Worm (Caenorhabditis elegans) whole organism, early embryonic: ENCODE data around the gene srxa-18.

ENCODE experiments used
- B0310.2 ChIP-seq: sonication (generic microtip); optimal IDR thresholded peaks from 2 replicates; lab custom pipeline; 2016; ENCODE audit warnings: mild to moderate bottlenecking, missing genetic modification characterization, missing compliant biosample characterization
- F13C5.2 ChIP-seq: sonication (generic microtip); optimal IDR thresholded peaks from 2 replicates; lab custom pipeline; 2017; ENCODE audit warnings: mild to moderate bottlenecking, missing genetic modification characterization, inconsistent platforms, missing compliant biosample characterization
- aly-1 ChIP-seq: sonication (generic microtip); optimal IDR thresholded peaks from 2 replicates; lab custom pipeline; 2016; ENCODE audit warnings: missing genetic modification characterization, missing compliant biosample characterization
- ama-1 ChIP-seq: fragments of 150-350 bp; optimal IDR thresholded peaks from 2 replicates; lab custom pipeline; 2014
- ceh-13 ChIP-seq: fragments of 200-800 bp; sonication (Bioruptor generic); optimal IDR thresholded peaks from 2 replicates; lab custom pipeline; 2018; ENCODE audit warnings: mild to moderate bottlenecking, missing genetic modification characterization, missing compliant biosample characterization
- ceh-36 ChIP-seq: sonication (generic microtip); optimal IDR thresholded peaks from 2 replicates; lab custom pipeline; 2016; ENCODE audit warnings: missing genetic modification characterization, inconsistent platforms, missing compliant biosample characterization
- ets-7 ChIP-seq: sonication (generic microtip); optimal IDR thresholded peaks from 2 replicates; lab custom pipeline; 2016; ENCODE audit warnings: missing genotype, missing genetic modification characterization, missing compliant biosample characterization
- flt-1 ChIP-seq: fragments of 200-800 bp; sonication (Bioruptor generic); IDR thresholded peaks from 2 replicates; pipeline ENCODE4 v1.3.6; 2022; ENCODE audit warnings: missing genetic modification characterization, missing compliant biosample characterization
- hmbx-1 ChIP-seq: sonication (generic microtip); optimal IDR thresholded peaks from 2 replicates; lab custom pipeline; 2016; ENCODE audit warnings: mild to moderate bottlenecking, missing genetic modification characterization, missing compliant biosample characterization
- hmg-4 ChIP-seq: fragments of 200-800 bp; sonication (Bioruptor generic); optimal IDR thresholded peaks from 2 replicates; lab custom pipeline; 2018; ENCODE audit warnings: mild to moderate bottlenecking, missing genetic modification characterization, missing compliant biosample characterization
- hnd-1 ChIP-seq: sonication (generic microtip); optimal IDR thresholded peaks from 2 replicates; lab custom pipeline; 2016; ENCODE audit warnings: missing genetic modification characterization, missing compliant biosample characterization
- pes-1 ChIP-seq: fragments of 200-800 bp; sonication (Bioruptor generic); IDR thresholded peaks from 2 replicates; pipeline ENCODE4 v1.3.6; 2022; ENCODE audit warnings: missing genetic modification reagents, missing genetic modification characterization, missing compliant biosample characterization
- scrt-1 ChIP-seq: fragments of 200-800 bp; sonication (Bioruptor generic); IDR thresholded peaks from 2 replicates; pipeline ENCODE4 v1.3.6; 2022; ENCODE audit warnings: missing genetic modification characterization, missing compliant biosample characterization
- sea-1 ChIP-seq: fragments of 200-800 bp; sonication (Bioruptor generic); conservative IDR thresholded peaks from 2 replicates; pipeline ENCODE4 v1.3.6; 2022; ENCODE audit warnings: missing genetic modification characterization, missing compliant biosample characterization
- tbx-11 ChIP-seq: fragments of 200-800 bp; sonication (Bioruptor generic); IDR thresholded peaks from 2 replicates; pipeline ENCODE4 v1.3.6; 2022; ENCODE audit warnings: missing genetic modification characterization, missing compliant biosample characterization
- tbx-37 ChIP-seq: fragments of 200-800 bp; sonication (Bioruptor generic); conservative IDR thresholded peaks from 2 replicates; pipeline ENCODE4 v1.3.6; 2022; ENCODE audit warnings: missing genetic modification reagents, missing genetic modification characterization, missing compliant biosample characterization
- tra-4 ChIP-seq: sonication (generic microtip); optimal IDR thresholded peaks from 2 replicates; lab custom pipeline; 2017; ENCODE audit warnings: missing genetic modification characterization, missing compliant biosample characterization

srxa-18 gene

ce11 chrV:10124799-10125548 is 4.2 kb upstream of the srxa-18 start, which contains the start of gene C08B6.10:
Gene C08B6.10, plus strand, starts transcription at chrV:10125498.
- no peak for TF ChIP-seq hnd-1 (tag; lab: Kevin White, UChicago)
- TF ChIP-seq sea-1 (GFP tag; lab: Robert Waterston, UW), result no peak

ce11 chrV:10123324-10123723 is 2.5 kb upstream of the srxa-18 start, which contains the start of gene C08B6.6:
Gene C08B6.6, plus strand, starts transcription at chrV:10123624.
- no peak for TF ChIP-seq hmg-4 (GFP tag; lab: Kevin White, UChicago)
- TF ChIP-seq ama-1 (lab: Kevin White, UChicago), result no peak
- TF ChIP-seq hnd-1 (tag; lab: Kevin White, UChicago), result no peak
- no peak for TF ChIP-seq pes-1

- TF ChIP-seq F13C5.2 (tag; lab: Kevin White, UChicago) (no peak), hmg-4 (GFP tag; lab: Kevin White, UChicago) (no peak), pes-1 (no peak), tbx-11 (GFP tag; lab: Robert Waterston, UW) (no peak), flt-1 (GFP tag; lab: Robert Waterston, UW) (no peak), ets-7 (no peak), ceh-13 (GFP tag; lab: Kevin White, UChicago) (no peak), tbx-37 (GFP tag; lab: Robert Waterston, UW) (no peak), sea-1 (GFP tag; lab: Robert Waterston, UW) (no peak), aly-1 (tag; lab: Kevin White, UChicago) (no peak), tra-4 (tag; lab: Kevin White, UChicago) (no peak), ama-1 (lab: Kevin White, UChicago) (no peak), hnd-1 (tag; lab: Kevin White, UChicago) (no peak), ceh-36 (tag; lab: Kevin White, UChicago) (no peak)
Measured at ce11 chrV:10122670-10123069, 1.9 kb upstream of the srxa-18 start, which contains the start of gene srxa-19. Gene srxa-19, minus strand, starts transcription at chrV:10122770.

- no peak for TF ChIP-seq ceh-36 (tag; lab: Kevin White, UChicago)
- no peak for TF ChIP-seq pes-1
- no peak for TF ChIP-seq ceh-13 (GFP tag; lab: Kevin White, UChicago)
- TF ChIP-seq tbx-11 (GFP tag; lab: Robert Waterston, UW), result no peak
- TF ChIP-seq hnd-1 (tag; lab: Kevin White, UChicago), result no peak
Measured at ce11 chrV:10117465-10117864, 3.3 kb downstream of the srxa-18 start, which contains the start of gene C08B6.5. Gene C08B6.5, plus strand, starts transcription at chrV:10117765.

- TF ChIP-seq ama-1 (lab: Kevin White, UChicago), result no peak
- no peak for TF ChIP-seq tbx-37 (GFP tag; lab: Robert Waterston, UW)
- no peak for TF ChIP-seq ceh-13 (GFP tag; lab: Kevin White, UChicago)
- no peak for TF ChIP-seq tbx-11 (GFP tag; lab: Robert Waterston, UW)
- TF ChIP-seq hnd-1 (tag; lab: Kevin White, UChicago), result no peak
- no peak for TF ChIP-seq hmg-4 (GFP tag; lab: Kevin White, UChicago)
- TF ChIP-seq hmbx-1 (tag; lab: Kevin White, UChicago), result no peak
- TF ChIP-seq scrt-1 (GFP tag; lab: Robert Waterston, UW), result no peak
- no peak for TF ChIP-seq B0310.2 (tag; lab: Kevin White, UChicago)
- no peak for TF ChIP-seq ets-7
- no peak for TF ChIP-seq ceh-36 (tag; lab: Kevin White, UChicago)
- TF ChIP-seq aly-1 (tag; lab: Kevin White, UChicago), result no peak
Measured at ce11 chrV:10114329-10114728, 6.5 kb downstream of the srxa-18 start, which contains the start of gene cht-5. Gene cht-5, plus strand, starts transcription at chrV:10114629.

ce11 chrV:10112187-10112586 is 8.6 kb downstream of the srxa-18 start, which contains the start of gene C08B6.3:
Gene C08B6.3, minus strand, starts transcription at chrV:10112287.
- no peak for TF ChIP-seq scrt-1 (GFP tag; lab: Robert Waterston, UW)
- TF ChIP-seq ceh-13 (GFP tag; lab: Kevin White, UChicago), result no peak
- TF ChIP-seq tbx-11 (GFP tag; lab: Robert Waterston, UW), result no peak
- no peak for TF ChIP-seq tra-4 (tag; lab: Kevin White, UChicago)
- no peak for TF ChIP-seq ceh-36 (tag; lab: Kevin White, UChicago)
- TF ChIP-seq B0310.2 (tag; lab: Kevin White, UChicago), result no peak
- TF ChIP-seq sea-1 (GFP tag; lab: Robert Waterston, UW), result no peak
- no peak for TF ChIP-seq aly-1 (tag; lab: Kevin White, UChicago)
- no peak for TF ChIP-seq hmbx-1 (tag; lab: Kevin White, UChicago)
- TF ChIP-seq hnd-1 (tag; lab: Kevin White, UChicago), result no peak

ce11 chrV:10111129-10111528 is 9.7 kb downstream of the srxa-18 start:
- no peak for TF ChIP-seq ama-1 (lab: Kevin White, UChicago)
- TF ChIP-seq scrt-1 (GFP tag; lab: Robert Waterston, UW), result no peak
- no peak for TF ChIP-seq tbx-37 (GFP tag; lab: Robert Waterston, UW)
- no peak for TF ChIP-seq hmg-4 (GFP tag; lab: Kevin White, UChicago)
- no peak for TF ChIP-seq B0310.2 (tag; lab: Kevin White, UChicago)
- TF ChIP-seq sea-1 (GFP tag; lab: Robert Waterston, UW), result no peak
- no peak for TF ChIP-seq hnd-1 (tag; lab: Kevin White, UChicago)
- no peak for TF ChIP-seq F13C5.2 (tag; lab: Kevin White, UChicago)
- no peak for TF ChIP-seq pes-1
- TF ChIP-seq ceh-13 (GFP tag; lab: Kevin White, UChicago), result no peak
- TF ChIP-seq ets-7, result no peak
- no peak for TF ChIP-seq aly-1 (tag; lab: Kevin White, UChicago)
- no peak for TF ChIP-seq tbx-11 (GFP tag; lab: Robert Waterston, UW)
